Worm (Caenorhabditis elegans) whole organism, L2 larva: ENCODE results near the gene C14A11.9.

Experiments used
- aly-2 ChIP-seq: fragments of 150-350 bp; optimal IDR thresholded peaks from 2 replicates; lab custom pipeline; 2014; ENCODE audit warnings: missing biosample characterization, missing genetic modification characterization
- blmp-1 ChIP-seq: sonication (generic microtip); optimal IDR thresholded peaks from 2 replicates; lab custom pipeline; 2017; ENCODE audit warnings: missing genetic modification characterization, mild to moderate bottlenecking, missing compliant biosample characterization, antibody characterized with exemption, moderate library complexity; ENCODE audit not compliant: insufficient read depth
- ceh-82 ChIP-seq: fragments of 150-350 bp; optimal IDR thresholded peaks from 2 replicates; lab custom pipeline; 2014; ENCODE audit warnings: missing biosample characterization, missing genetic modification characterization
- egl-27 ChIP-seq: sonication (generic microtip); optimal IDR thresholded peaks from 3 replicates; lab custom pipeline; 2017; ENCODE audit warnings: missing biosample characterization, missing genetic modification reagents, missing genetic modification characterization
- gmeb-1 ChIP-seq: fragments of 150-350 bp; optimal IDR thresholded peaks from 2 replicates; lab custom pipeline; 2014; ENCODE audit warnings: missing biosample characterization, missing genetic modification characterization
- lin-11 ChIP-seq: fragments of 150-350 bp; sonication (generic microtip); optimal IDR thresholded peaks from 2 replicates; lab custom pipeline; 2014; ENCODE audit warnings: missing biosample characterization, missing genetic modification characterization, inconsistent platforms, mixed read lengths
- lin-13 ChIP-seq: fragments of 150-350 bp; optimal IDR thresholded peaks from 2 replicates; lab custom pipeline; 2014; ENCODE audit warnings: missing biosample characterization, missing genetic modification reagents, missing genetic modification characterization
- lin-39 ChIP-seq: fragments of 150-350 bp; optimal IDR thresholded peaks from 2 replicates; lab custom pipeline; 2014; ENCODE audit warnings: missing biosample characterization, missing genetic modification reagents, missing genetic modification characterization
- mbf-1 ChIP-seq: sonication (generic microtip); optimal IDR thresholded peaks from 2 replicates; lab custom pipeline; 2017; ENCODE audit warnings: missing biosample characterization, missing genetic modification characterization
- snpc-4 ChIP-seq: fragments of 150-350 bp; optimal IDR thresholded peaks from 2 replicates; lab custom pipeline; 2014; ENCODE audit warnings: missing biosample characterization, missing genetic modification characterization
- unc-55 ChIP-seq: fragments of 150-350 bp; sonication (generic microtip); optimal IDR thresholded peaks from 3 replicates; lab custom pipeline; 2014; ENCODE audit warnings: missing biosample characterization, missing genetic modification reagents, missing genetic modification characterization

DNA sequence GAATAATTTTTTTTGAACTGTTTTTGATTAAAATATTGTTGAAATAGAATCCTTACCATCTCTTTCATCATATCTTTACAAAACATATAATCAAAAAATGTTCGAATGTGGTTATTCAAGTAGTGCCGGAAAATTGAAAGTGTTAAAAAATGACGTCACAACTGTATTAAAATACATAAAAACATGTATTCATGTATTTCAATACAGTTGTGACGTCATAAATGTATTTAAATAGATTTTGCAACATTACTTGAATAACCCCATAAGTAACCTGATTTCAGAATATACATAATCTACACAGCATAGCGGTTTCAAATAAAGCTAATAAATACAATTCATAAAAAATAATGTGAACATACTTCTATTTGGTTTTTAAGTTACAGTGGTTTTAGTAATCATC, 32.5 kb downstream of the C14A11.9 start:
- TF ChIP-seq mbf-1 (tag; lab: Kevin White, UChicago) (no peak), aly-2 (tag; lab: Kevin White, UChicago) (no peak), gmeb-1 (tag; lab: Kevin White, UChicago) (no peak), lin-13 (GFP tag; lab: Kevin White, UChicago) (no peak), ceh-82 (tag; lab: Kevin White, UChicago) (no peak), unc-55 (GFP tag; lab: Kevin White, UChicago) (no peak), blmp-1 (tag; lab: Kevin White, UChicago) (no peak), snpc-4 (tag; lab: Kevin White, UChicago) (no peak), lin-11 (no peak), lin-39 (tag; lab: Kevin White, UChicago) (no peak), egl-27 (tag; lab: Kevin White, UChicago) (no peak)
